Worm (Caenorhabditis elegans) whole organism, L2 larva: ENCODE measurements around the gene srh-243.

Source experiments
- aly-2 ChIP-seq: fragments of 150-350 bp; optimal IDR thresholded peaks from 2 replicates; lab custom pipeline; 2014; ENCODE audit warnings: missing biosample characterization, missing genetic modification characterization
- lin-39 ChIP-seq: fragments of 150-350 bp; optimal IDR thresholded peaks from 2 replicates; lab custom pipeline; 2014; ENCODE audit warnings: missing biosample characterization, missing genetic modification reagents, missing genetic modification characterization
- nhr-11 ChIP-seq: fragments of 150-350 bp; optimal IDR thresholded peaks from 2 replicates; lab custom pipeline; 2014; ENCODE audit warnings: missing biosample characterization, missing genetic modification characterization
- nhr-12 ChIP-seq: fragments of 150-350 bp; optimal IDR thresholded peaks from 2 replicates; lab custom pipeline; 2014; ENCODE audit warnings: missing biosample characterization, missing genetic modification characterization
- snpc-4 ChIP-seq: fragments of 150-350 bp; optimal IDR thresholded peaks from 2 replicates; lab custom pipeline; 2014; ENCODE audit warnings: missing biosample characterization, missing genetic modification characterization
- ztf-11 ChIP-seq: sonication (generic microtip); optimal IDR thresholded peaks from 2 replicates; lab custom pipeline; 2017; ENCODE audit warnings: missing biosample characterization, missing genetic modification characterization

- TF ChIP-seq aly-2 = no peak
- no peak for TF ChIP-seq nhr-12 (tag; lab: Kevin White, UChicago)
- no peak for TF ChIP-seq snpc-4
- TF ChIP-seq ztf-11 = no peak
- no peak for TF ChIP-seq nhr-11
- TF ChIP-seq lin-39 (tag; lab: Kevin White, UChicago) = no peak
These were observed 14.8 kb upstream of the srh-243 start, which contains the start of gene srj-57 for ce11 chrV:2855473-2855872.
